Fruit fly (Drosophila melanogaster) whole organism, wandering third instar larva: ENCODE data around the gene CG43273.

Experiments
- CrebA ChIP-seq: fragments of 200-800 bp; sonication (Bioruptor generic); optimal IDR thresholded peaks from 2 replicates; lab custom pipeline; 2016; ENCODE audit warnings: missing biosample characterization, mild to moderate bottlenecking, missing genetic modification characterization, borderline replicate concordance
- Dif ChIP-seq: fragments of 200-275, 200-300 bp; sonication (Bioruptor generic); optimal IDR thresholded peaks from 2 replicates; lab custom pipeline; 2018; ENCODE audit warnings: missing biosample characterization, missing genetic modification characterization; ENCODE audit not compliant: partially characterized antibody
- Jra ChIP-seq: sonication (Bioruptor generic); optimal IDR thresholded peaks from 2 replicates; lab custom pipeline; 2016; ENCODE audit warnings: missing biosample characterization, missing genetic modification characterization
- N ChIP-seq: fragments of >200 bp; optimal IDR thresholded peaks from 2 replicates; lab custom pipeline; 2018; ENCODE audit warnings: missing biosample characterization, missing external identifiers, missing genetic modification characterization
- dsf ChIP-seq: sonication (Bioruptor generic); optimal IDR thresholded peaks from 2 replicates; lab custom pipeline; 2016; ENCODE audit warnings: missing biosample characterization, missing genetic modification characterization, borderline replicate concordance
- ey ChIP-seq: fragments of 200-800 bp; sonication (Bioruptor generic); optimal IDR thresholded peaks from 2 replicates; lab custom pipeline; 2016; ENCODE audit warnings: missing biosample characterization, missing genetic modification characterization
- fru ChIP-seq: fragments of 200-800 bp; sonication (Bioruptor generic); optimal IDR thresholded peaks from 3 replicates; lab custom pipeline; 2016; ENCODE audit warnings: missing biosample characterization, mild to moderate bottlenecking, missing genetic modification characterization
- h ChIP-seq: fragments of 200-800 bp; sonication (Bioruptor generic); optimal IDR thresholded peaks from 3 replicates; lab custom pipeline; 2016; ENCODE audit warnings: missing biosample characterization, mild to moderate bottlenecking, missing genetic modification characterization
- psq ChIP-seq: fragments of 200-800 bp; sonication (Bioruptor generic); optimal IDR thresholded peaks from 3 replicates; lab custom pipeline; 2017; ENCODE audit warnings: missing biosample characterization, mild to moderate bottlenecking, missing genetic modification characterization, moderate library complexity
- sage ChIP-seq: fragments of 200-800 bp; sonication (Bioruptor generic); optimal IDR thresholded peaks from 2 replicates; lab custom pipeline; 2016; ENCODE audit warnings: missing biosample characterization, mild to moderate bottlenecking, missing genetic modification characterization
- sv ChIP-seq: fragments of 200-800 bp; sonication (Bioruptor generic); optimal IDR thresholded peaks from 3 replicates; lab custom pipeline; 2016; ENCODE audit warnings: missing biosample characterization, missing genetic modification characterization
- woc ChIP-seq: sonication (Bioruptor generic); optimal IDR thresholded peaks from 2 replicates; lab custom pipeline; 2016; ENCODE audit warnings: missing biosample characterization, mild to moderate bottlenecking, missing genetic modification characterization

DNA sequence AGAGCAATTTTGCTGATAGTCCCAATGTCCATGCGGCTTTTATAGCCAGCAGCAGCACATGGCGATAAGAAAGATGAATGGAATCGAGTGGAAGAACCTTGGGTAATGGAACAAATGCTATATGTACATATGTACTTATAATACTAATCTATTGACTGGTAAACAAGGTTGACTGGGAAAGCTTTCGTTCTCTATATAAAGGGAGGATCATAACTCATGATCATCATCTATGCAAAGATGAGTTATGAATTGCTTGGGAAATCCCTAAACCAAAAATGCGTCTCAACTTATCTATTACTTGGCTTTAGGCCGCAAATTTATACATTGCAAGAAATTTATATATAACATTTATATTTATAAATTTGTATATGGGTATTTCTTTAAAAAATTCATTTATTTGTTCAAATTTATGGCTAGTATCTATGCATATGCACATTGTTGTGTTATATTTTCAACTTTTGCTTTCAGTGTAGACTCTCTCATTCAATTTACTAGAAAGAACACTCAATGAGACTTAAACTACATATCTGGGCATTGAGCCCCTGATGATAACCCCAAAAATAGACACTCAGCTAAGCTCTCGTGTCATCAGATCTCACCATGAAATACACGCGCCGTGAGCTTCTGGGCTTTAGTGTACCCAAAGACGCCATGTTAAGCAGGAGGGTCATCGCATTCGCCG is 34.8 kb downstream of the CG43273 start, which contains the start of the genes Srg1 and Elal:
- TF ChIP-seq fru (GFP tag; lab: Kevin White, UChicago) (no peak), sv (no peak), h (GFP tag; lab: Kevin White, UChicago) (no peak), Dif (no peak), N (GFP tag; lab: Kevin White, UChicago) (no peak), dsf (no peak), sage (GFP tag; lab: Kevin White, UChicago) (no peak), woc (GFP tag; lab: Kevin White, UChicago) (no peak), Jra (no peak), psq (no peak), CrebA (GFP tag; lab: Kevin White, UChicago) (no peak), ey (no peak)
